Fruit fly (Drosophila melanogaster): ENCODE results near the gene Gyc89Db.

The Gyc89Db gene

DNA sequence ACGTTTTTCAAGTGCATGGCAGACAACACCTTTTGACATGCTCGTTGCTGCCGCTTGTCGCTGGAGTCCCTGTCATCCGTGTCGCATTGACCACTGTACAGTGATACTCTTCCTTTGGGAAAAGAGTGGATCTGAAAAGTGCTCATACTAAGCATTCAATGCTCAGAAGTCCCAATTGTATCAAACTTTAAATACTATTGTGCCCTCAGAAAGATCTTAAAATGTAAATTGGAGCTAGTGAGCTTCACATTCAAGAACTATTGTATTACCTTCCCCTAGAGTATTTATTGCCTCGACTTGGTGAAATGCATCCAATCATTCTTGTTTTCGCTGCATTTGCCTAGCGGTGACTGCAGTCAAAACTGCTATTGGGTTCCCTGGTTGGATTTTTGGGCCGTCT lies 46.5 kb downstream of the Gyc89Db start:
- TF ChIP-seq CG42726 (GFP tag; IDR thresholded peaks at IDR 0.05; ENCODE audit: partially characterized antibody), result no peak
- TF ChIP-seq D19A (tag; optimal IDR thresholded peaks at IDR 0.05), result peak; percentile 98
- TF ChIP-seq Drgx (GFP tag; IDR thresholded peaks at IDR 0.05), result 0 out of 2 replicates have a peak, but pooled peaks have one; percentile 29
- no peak for TF ChIP-seq ATbp (GFP tag; optimal IDR thresholded peaks at IDR 0.05)
- no peak for TF ChIP-seq CG2889 (GFP tag; IDR thresholded peaks at IDR 0.05)
- TF ChIP-seq Blimp-1 (GFP tag; optimal IDR thresholded peaks at IDR 0.05), result peak; percentile 12
- TF ChIP-seq CG13624 (GFP tag; optimal IDR thresholded peaks at IDR 0.05), result no peak

DNA sequence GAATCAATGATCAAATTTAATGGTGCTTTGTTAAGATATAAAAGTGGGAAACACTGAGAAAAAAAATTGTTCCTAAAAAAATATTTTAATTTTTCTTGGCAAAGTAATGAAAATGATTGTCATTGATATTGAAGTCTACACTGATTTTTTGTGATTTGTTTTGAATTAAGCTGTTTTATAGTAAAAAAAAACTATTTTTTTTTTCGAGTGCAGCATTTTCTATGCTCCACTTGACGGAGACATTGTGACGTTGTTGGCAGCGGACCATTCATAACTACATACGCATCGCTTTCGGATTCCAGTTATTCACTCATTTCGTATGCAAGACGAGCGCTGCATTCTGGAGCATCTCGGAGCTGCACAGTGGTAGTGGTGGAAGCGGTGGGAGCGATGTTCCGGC lies 47.3 kb downstream of the Gyc89Db start:
- no peak for TF ChIP-seq CG9609 (GFP tag; optimal IDR thresholded peaks at IDR 0.05)
- TF ChIP-seq kay (GFP tag; optimal IDR thresholded peaks at IDR 0.05), result no peak
- peak; percentile 80 for TF ChIP-seq croc (GFP tag; conservative IDR thresholded peaks at IDR 0.05)
- 0 out of 2 replicates have a peak, but pooled peaks have one; percentile 5 for TF ChIP-seq CG4730 (GFP tag; IDR thresholded peaks at IDR 0.05)
- no peak for TF ChIP-seq Doc2 (GFP tag; IDR thresholded peaks at IDR 0.05)
- peak; percentile 31 for TF ChIP-seq abd-A (tag; optimal IDR thresholded peaks at IDR 0.05)
- no peak for TF ChIP-seq caup (GFP tag; optimal IDR thresholded peaks at IDR 0.05; ENCODE audit: severe bottlenecking)
- peak; percentile 22; the same call in 1 of the 2 replicates for TF ChIP-seq MBD-R2 (GFP tag; IDR thresholded peaks at IDR 0.05)
- TF ChIP-seq CG1024 (GFP tag; IDR thresholded peaks at IDR 0.05), result peak; percentile 83
- TF ChIP-seq ems (GFP tag; optimal IDR thresholded peaks at IDR 0.05), result peak; percentile 51
- peak; percentile 60 for TF ChIP-seq pum (GFP tag; optimal IDR thresholded peaks at IDR 0.05)
- peak; percentile 11; the same call in 1 of the 2 replicates for TF ChIP-seq CG11247 (GFP tag; IDR thresholded peaks at IDR 0.05)
- TF ChIP-seq CG12659 (GFP tag; optimal IDR thresholded peaks at IDR 0.05), result no peak
- TF ChIP-seq sob (GFP tag; IDR thresholded peaks at IDR 0.05), result peak; percentile 54; the same call in 1 of the 2 replicates
- peak; percentile 49; the same call in 1 of the 3 replicates for TF ChIP-seq CG14050 (GFP tag; IDR thresholded peaks at IDR 0.05)
- TF ChIP-seq fd102C (GFP tag; optimal IDR thresholded peaks at IDR 0.05), result no peak
- TF ChIP-seq Kr (GFP tag; optimal IDR thresholded peaks at IDR 0.05), result no peak
- TF ChIP-seq NFAT (GFP tag; IDR thresholded peaks at IDR 0.05), result no peak
- peak; percentile 12 for TF ChIP-seq p53 (GFP tag; optimal IDR thresholded peaks at IDR 0.05)
- TF ChIP-seq E2f2 (GFP tag; IDR thresholded peaks at IDR 0.05), result no peak; the same call in 1 of the 2 replicates
- TF ChIP-seq mirr (GFP tag; optimal IDR thresholded peaks at IDR 0.05), result no peak
- peak; percentile 63 for TF ChIP-seq CG15011 (GFP tag; optimal IDR thresholded peaks at IDR 0.05)
- no peak for TF ChIP-seq CG4854 (GFP tag; optimal IDR thresholded peaks at IDR 0.05)
- peak; percentile 37 for TF ChIP-seq Six4 (GFP tag; optimal IDR thresholded peaks at IDR 0.05)
- no peak for TF ChIP-seq CG13123 (GFP tag; optimal IDR thresholded peaks at IDR 0.05)
- peak; percentile 18; the same call in 1 of the 2 replicates for TF ChIP-seq crol (GFP tag; IDR thresholded peaks at IDR 0.05)
- peak; percentile 14; the same call in 1 of the 2 replicates for TF ChIP-seq CG8765 (GFP tag; IDR thresholded peaks at IDR 0.05)
- TF ChIP-seq CG17328 (GFP tag; IDR thresholded peaks at IDR 0.05), result peak; percentile 93
- peak; percentile 33 for TF ChIP-seq jing (GFP tag; optimal IDR thresholded peaks at IDR 0.05)
- TF ChIP-seq NfI (GFP tag; optimal IDR thresholded peaks at IDR 0.05), result no peak
- TF ChIP-seq CkIIα-i1 (GFP tag; IDR thresholded peaks at IDR 0.05), result no peak
- peak; percentile 77 for TF ChIP-seq CG17802 (tag; optimal IDR thresholded peaks at IDR 0.05)
- no peak for TF ChIP-seq CG10209 (GFP tag; optimal IDR thresholded peaks at IDR 0.05)
- no peak for TF ChIP-seq Dll (GFP tag; IDR thresholded peaks at IDR 0.05; ENCODE audit: partially characterized antibody)
- no peak for TF ChIP-seq CG14965 (GFP tag; optimal IDR thresholded peaks at IDR 0.05; ENCODE audit: borderline replicate concordance)
- TF ChIP-seq CG9797 (GFP tag; optimal IDR thresholded peaks at IDR 0.05), result no peak
- TF ChIP-seq kni (GFP tag; optimal IDR thresholded peaks at IDR 0.05), result no peak
- peak; percentile 65; the same call in 1 of the 2 replicates for TF ChIP-seq dati (GFP tag; IDR thresholded peaks at IDR 0.05)
- TF ChIP-seq CG6813 (GFP tag; optimal IDR thresholded peaks at IDR 0.05), result no peak
- TF ChIP-seq Dip3 (GFP tag; optimal IDR thresholded peaks at IDR 0.05), result no peak
- peak; percentile 18 for TF ChIP-seq slou (GFP tag; optimal IDR thresholded peaks at IDR 0.05)
- peak; percentile 76 for TF ChIP-seq CG11695 (GFP tag; IDR thresholded peaks at IDR 0.05)
- peak; percentile 44; the same call in 2 of the 3 replicates for TF ChIP-seq Aef1 (GFP tag; IDR thresholded peaks at IDR 0.05)

Data from whole organism, embryonic.